Worm (Caenorhabditis elegans): ENCODE results near the gene ZK488.5.

Gene ZK488.5

DNA sequence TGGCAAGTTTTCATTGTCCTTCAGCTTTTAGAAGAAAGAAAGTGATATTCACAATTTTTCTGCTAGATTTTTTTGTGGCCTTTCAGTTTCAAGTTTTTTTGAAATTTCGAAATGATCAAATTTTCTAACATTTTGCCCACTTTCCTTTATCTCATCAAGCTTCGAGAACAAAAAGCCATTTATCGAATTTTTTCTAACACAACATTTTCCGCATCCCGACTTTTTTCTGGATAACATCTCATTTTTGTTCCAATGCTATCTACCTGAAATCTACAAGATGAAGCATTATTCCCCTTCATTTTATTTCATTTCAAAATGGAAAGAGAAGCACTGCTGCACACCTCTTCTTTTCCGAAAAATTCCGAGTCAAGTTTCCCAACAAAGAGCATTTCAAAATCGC is at the start of gene ZK488.5:
ZK488.5 (plus strand) TSS at position 301 of the 400 bp plus-strand sequence.
- TF ChIP-seq bed-1 (GFP tag; IDR thresholded peaks at IDR 0.05), result no peak
- no peak for TF ChIP-seq ama-1 (optimal IDR thresholded peaks at IDR 0.05)
- TF ChIP-seq ama-1 (GFP tag; optimal IDR thresholded peaks at IDR 0.05), result no peak
- no peak for TF ChIP-seq ztf-25 (GFP tag; IDR thresholded peaks at IDR 0.05)
- no peak for TF ChIP-seq F22D6.2 (tag; optimal IDR thresholded peaks at IDR 0.05)
- TF ChIP-seq nfya-2 (GFP tag; IDR thresholded peaks at IDR 0.05), result no peak
- no peak for TF ChIP-seq gei-17 (GFP tag; optimal IDR thresholded peaks at IDR 0.05)
- TF ChIP-seq zim-3 (tag; optimal IDR thresholded peaks at IDR 0.05), result no peak
- TF ChIP-seq zfh-2 (GFP tag; conservative IDR thresholded peaks at IDR 0.05), result no peak
- TF ChIP-seq ztf-28 (GFP tag; IDR thresholded peaks at IDR 0.05), result no peak
- TF ChIP-seq F49E8.2 (tag; optimal IDR thresholded peaks at IDR 0.05; ENCODE audit: insufficient read depth), result no peak
- TF ChIP-seq F57A8.1 (GFP tag; optimal IDR thresholded peaks at IDR 0.05), result no peak
- no peak for TF ChIP-seq sdz-38 (tag; optimal IDR thresholded peaks at IDR 0.05)
- no peak for TF ChIP-seq atf-7 (tag; optimal IDR thresholded peaks at IDR 0.05)
- TF ChIP-seq efl-1 (GFP tag; optimal IDR thresholded peaks at IDR 0.05), result no peak

- TF ChIP-seq nhr-120 (GFP tag; IDR thresholded peaks at IDR 0.05) (no peak), ceh-79 (tag; optimal IDR thresholded peaks at IDR 0.05) (no peak), Y79H2A.3 (GFP tag; conservative IDR thresholded peaks at IDR 0.05) (no peak)
These were observed 45.1 kb upstream of the ZK488.5 start, which contains the start of gene C14C6.6 for ce11 chrV:547980-548379. Gene C14C6.6 (minus strand): TSS chrV:548080.

ce11 chrV:552406-552805 is 40.7 kb upstream of the ZK488.5 start:
- TF ChIP-seq sea-2 (GFP tag; IDR thresholded peaks at IDR 0.05), result no peak
- no peak for TF ChIP-seq K12H6.12 (tag; optimal IDR thresholded peaks at IDR 0.05)

ce11 chrV:553067-553466 is 40.0 kb upstream of the ZK488.5 start, which contains the start of gene C14C6.8:
Gene C14C6.8 (minus strand): TSS chrV:553167.
- TF ChIP-seq lin-35 (GFP tag; optimal IDR thresholded peaks at IDR 0.05) (no peak), bed-1 (GFP tag; IDR thresholded peaks at IDR 0.05) (no peak), snpc-1.3 (tag; optimal IDR thresholded peaks at IDR 0.05; ENCODE audit: insufficient read depth) (no peak), madf-8 (GFP tag; conservative IDR thresholded peaks at IDR 0.05) (no peak), T07F8.4 (tag; optimal IDR thresholded peaks at IDR 0.05) (no peak), lir-1 (GFP tag; conservative IDR thresholded peaks at IDR 0.05) (no peak)

DNA sequence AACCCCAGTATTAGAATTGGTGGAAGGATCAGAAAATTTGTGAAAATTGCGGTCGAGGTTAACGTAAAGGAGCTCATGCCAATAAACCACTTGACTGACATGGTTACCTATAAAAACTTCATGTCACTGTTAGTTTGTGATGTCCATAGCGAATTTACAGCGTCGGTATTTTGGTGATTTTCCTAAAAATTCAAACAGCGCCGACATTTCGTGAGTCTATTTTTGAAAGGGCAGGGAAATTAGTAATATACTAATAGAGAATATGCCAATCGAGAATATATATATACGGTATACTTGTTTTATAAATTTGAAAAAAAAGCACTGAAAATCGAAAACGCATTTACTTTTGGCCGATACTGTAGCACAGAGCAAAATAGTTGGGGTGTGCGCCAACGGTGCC is 37.0 kb upstream of the ZK488.5 start, which contains the start of gene srx-8:
srx-8 (minus strand) TSS at position 101 of the 400 bp plus-strand sequence.
- TF ChIP-seq ceh-79 (tag; optimal IDR thresholded peaks at IDR 0.05) (no peak), F55B11.4 (tag; optimal IDR thresholded peaks at IDR 0.05; ENCODE audit: borderline replicate concordance, insufficient read depth) (no peak), Y53G8AR.9 (GFP tag; conservative IDR thresholded peaks at IDR 0.05) (no peak), him-1 (tag; optimal IDR thresholded peaks at IDR 0.05) (no peak), sdz-38 (tag; optimal IDR thresholded peaks at IDR 0.05) (no peak), B0019.2 (GFP tag; conservative IDR thresholded peaks at IDR 0.05) (no peak), T07F8.4 (tag; optimal IDR thresholded peaks at IDR 0.05) (no peak)

- TF ChIP-seq F49E8.2 (tag; optimal IDR thresholded peaks at IDR 0.05; ENCODE audit: insufficient read depth) (no peak), snpc-1.1 (tag; optimal IDR thresholded peaks at IDR 0.05; ENCODE audit: insufficient read depth) (peak; percentile 3), snpc-4 (GFP tag; optimal IDR thresholded peaks at IDR 0.05) (no peak), snpc-4 (tag; optimal IDR thresholded peaks at IDR 0.05) (peak in 1 of 4 experiments; percentile 65)
These were observed 33.1 kb upstream of the ZK488.5 start, which contains the start of gene srx-7 for ce11 chrV:559940-560339. Gene srx-7 (plus strand): TSS chrV:560195.

All from whole organism, young adult.